Fruit fly (Drosophila melanogaster): ENCODE data around the gene CG12259.

Gene CG12259

dm6 chr3R:27922673-27923175 is 1.8 kb upstream of the CG12259 start, which contains the start of gene RpL4 (continued):
- TF ChIP-seq Chrac-16 (GFP tag; optimal IDR thresholded peaks at IDR 0.05), result peak; percentile 53
- peak; percentile 60 for TF ChIP-seq CG8359 (GFP tag; optimal IDR thresholded peaks at IDR 0.05; ENCODE audit: borderline replicate concordance)
- TF ChIP-seq CG6654 (GFP tag; optimal IDR thresholded peaks at IDR 0.05), result peak; percentile 65
- TF ChIP-seq ftz-f1 (GFP tag; optimal IDR thresholded peaks at IDR 0.05), result no peak
- TF ChIP-seq prd (optimal IDR thresholded peaks at IDR 0.05), result no peak
- peak; percentile 48; the same call in 2 of the 3 replicates for TF ChIP-seq prd (GFP tag; IDR thresholded peaks at IDR 0.05)
- peak; percentile 93 for TF ChIP-seq CG34376 (GFP tag; optimal IDR thresholded peaks at IDR 0.05)
- no peak for TF ChIP-seq croc (GFP tag; conservative IDR thresholded peaks at IDR 0.05)
- peak; percentile 37 for TF ChIP-seq bab2 (GFP tag; optimal IDR thresholded peaks at IDR 0.05)
- peak; percentile 62 for TF ChIP-seq cato (GFP tag; optimal IDR thresholded peaks at IDR 0.05; ENCODE audit: borderline replicate concordance)
- TF ChIP-seq zfh1 (GFP tag; IDR thresholded peaks at IDR 0.05), result peak; percentile 91
- TF ChIP-seq Gug (GFP tag; IDR thresholded peaks at IDR 0.05), result no peak; the same call in 3 of the 4 replicates
- peak; percentile 78 for TF ChIP-seq CG1529 (GFP tag; optimal IDR thresholded peaks at IDR 0.05)
- peak; percentile 64 for TF ChIP-seq ash1 (GFP tag; optimal IDR thresholded peaks at IDR 0.05)
- TF ChIP-seq so (GFP tag; IDR thresholded peaks at IDR 0.05), result peak; percentile 70; the same call in 2 of the 3 replicates
- peak; percentile 75 for TF ChIP-seq crc (GFP tag; optimal IDR thresholded peaks at IDR 0.05)
- peak; percentile 61 to 62 for TF ChIP-seq Pdp1 (GFP tag; optimal IDR thresholded peaks at IDR 0.05)
- peak; percentile 8 for TF ChIP-seq sima (GFP tag; optimal IDR thresholded peaks at IDR 0.05)
- peak; percentile 80 for TF ChIP-seq Hsf (GFP tag; optimal IDR thresholded peaks at IDR 0.05)
- peak; percentile 90 for TF ChIP-seq sqz (GFP tag; optimal IDR thresholded peaks at IDR 0.05)
- TF ChIP-seq ems (GFP tag; optimal IDR thresholded peaks at IDR 0.05), result peak; percentile 35
- peak; percentile 51 for TF ChIP-seq E2f2 (GFP tag; IDR thresholded peaks at IDR 0.05)
- TF ChIP-seq Atf3 (GFP tag; optimal IDR thresholded peaks at IDR 0.05), result peak; percentile 66
- peak; percentile 85 for TF ChIP-seq mirr (GFP tag; optimal IDR thresholded peaks at IDR 0.05)
- no peak for TF ChIP-seq CG7357 (GFP tag; IDR thresholded peaks at IDR 0.05)
- peak; percentile 39; the same call in 1 of the 2 replicates for TF ChIP-seq danr (GFP tag; IDR thresholded peaks at IDR 0.05)
- no peak for TF ChIP-seq Abd-B (GFP tag; optimal IDR thresholded peaks at IDR 0.05)
- no peak for TF ChIP-seq CG2889 (GFP tag; IDR thresholded peaks at IDR 0.05)
- TF ChIP-seq tx (GFP tag; optimal IDR thresholded peaks at IDR 0.05), result peak; percentile 40
- TF ChIP-seq Nf-YA (GFP tag; IDR thresholded peaks at IDR 0.05), result peak; percentile 44; the same call in 1 of the 2 replicates
- peak; percentile 77 for TF ChIP-seq p53 (GFP tag; optimal IDR thresholded peaks at IDR 0.05)
- peak; percentile 70 for TF ChIP-seq Fer2 (tag; optimal IDR thresholded peaks at IDR 0.05)
- TF ChIP-seq CG10321 (GFP tag; IDR thresholded peaks at IDR 0.05), result peak; percentile 51; the same call in 1 of the 2 replicates
- TF ChIP-seq tup (GFP tag; optimal IDR thresholded peaks at IDR 0.05), result peak; percentile 50
- peak; percentile 39 for TF ChIP-seq zf30C (GFP tag; optimal IDR thresholded peaks at IDR 0.05)
- TF ChIP-seq CrebB (tag; optimal IDR thresholded peaks at IDR 0.05), result peak; percentile 82
- TF ChIP-seq grn (GFP tag; optimal IDR thresholded peaks at IDR 0.05), result peak; percentile 44
- no peak for TF ChIP-seq CG2199 (GFP tag; IDR thresholded peaks at IDR 0.05)
- peak; percentile 51 for TF ChIP-seq CG12155 (GFP tag; optimal IDR thresholded peaks at IDR 0.05)
- peak; percentile 19 for TF ChIP-seq Sry-δ (GFP tag; optimal IDR thresholded peaks at IDR 0.05)
- no peak for TF ChIP-seq Dip2 (GFP tag; IDR thresholded peaks at IDR 0.05)
- no peak for TF ChIP-seq CkIIα-i1 (GFP tag; IDR thresholded peaks at IDR 0.05)
- TF ChIP-seq CG11247 (GFP tag; IDR thresholded peaks at IDR 0.05), result peak; percentile 85
- peak; percentile 79 for TF ChIP-seq gcm2 (GFP tag; optimal IDR thresholded peaks at IDR 0.05)
- no peak for TF ChIP-seq Trl (optimal IDR thresholded peaks at IDR 0.05)
- TF ChIP-seq Trl (GFP tag; optimal IDR thresholded peaks at IDR 0.05), result peak; percentile 85
- peak in 1 of 2 experiments; percentile 50 for TF ChIP-seq Eip74EF (GFP tag; optimal IDR thresholded peaks at IDR 0.05)
- no peak for TF ChIP-seq Lim3 (GFP tag; IDR thresholded peaks at IDR 0.05)
- peak; percentile 80 for TF ChIP-seq Hand (GFP tag; optimal IDR thresholded peaks at IDR 0.05)
- TF ChIP-seq CG10979 (tag; optimal IDR thresholded peaks at IDR 0.05), result peak; percentile 57
- no peak for TF ChIP-seq tap (tag; optimal IDR thresholded peaks at IDR 0.05)
- TF ChIP-seq NC2α (GFP tag; optimal IDR thresholded peaks at IDR 0.05), result peak; percentile 74

All from whole organism, embryonic.